Fruit fly (Drosophila melanogaster): ENCODE results near the gene fng.

fng gene

dm6 chr3L:20949371-20950135 is at the start of gene fng (continued):
- TF ChIP-seq CG14050 (GFP tag; IDR thresholded peaks at IDR 0.05): no peak
- peak; percentile 76 for TF ChIP-seq zen2 (GFP tag; IDR thresholded peaks at IDR 0.05; ENCODE audit: partially characterized antibody)
- peak; percentile 78 for TF ChIP-seq CG34224 (GFP tag; IDR thresholded peaks at IDR 0.05; ENCODE audit: partially characterized antibody)
- TF ChIP-seq CG8290 (GFP tag; optimal IDR thresholded peaks at IDR 0.05): no peak
- TF ChIP-seq CG8290 (tag; optimal IDR thresholded peaks at IDR 0.05): peak in 1 of 2 experiments; percentile 8
- peak; percentile 89 for TF ChIP-seq CG3163 (GFP tag; optimal IDR thresholded peaks at IDR 0.05)
- peak; percentile 97 for TF ChIP-seq yki (optimal IDR thresholded peaks at IDR 0.05)
- peak; percentile 71 for TF ChIP-seq psq (GFP tag; optimal IDR thresholded peaks at IDR 0.05)
- peak; percentile 55 for TF ChIP-seq unc-4 (GFP tag; IDR thresholded peaks at IDR 0.05; ENCODE audit: partially characterized antibody)
- 0 out of 2 replicates have a peak, but pooled peaks have one; percentile 18 for TF ChIP-seq Atf6 (GFP tag; IDR thresholded peaks at IDR 0.05)
- peak; percentile 21; the same call in 1 of the 2 replicates for TF ChIP-seq Drgx (GFP tag; IDR thresholded peaks at IDR 0.05)
- no peak for TF ChIP-seq Ets97D (GFP tag; optimal IDR thresholded peaks at IDR 0.05)
- peak; percentile 96 to 99 for TF ChIP-seq Trl (optimal IDR thresholded peaks at IDR 0.05)
- peak; percentile 21 for TF ChIP-seq Trl (GFP tag; optimal IDR thresholded peaks at IDR 0.05)
- no peak for TF ChIP-seq grn (GFP tag; optimal IDR thresholded peaks at IDR 0.05)
- TF ChIP-seq pfk (GFP tag; optimal IDR thresholded peaks at IDR 0.05): no peak
- TF ChIP-seq Sox100B (GFP tag; optimal IDR thresholded peaks at IDR 0.05): no peak
- peak; percentile 25; the same call in 1 of the 2 replicates for TF ChIP-seq sna (GFP tag; IDR thresholded peaks at IDR 0.05; ENCODE audit: partially characterized antibody)
- TF ChIP-seq sima (GFP tag; optimal IDR thresholded peaks at IDR 0.05): no peak
- no peak for TF ChIP-seq her (GFP tag; optimal IDR thresholded peaks at IDR 0.05)
- TF ChIP-seq lov (optimal IDR thresholded peaks at IDR 0.05): no peak
- 0 out of 3 replicates have a peak, but pooled peaks have one; percentile 40 for TF ChIP-seq lov (GFP tag; IDR thresholded peaks at IDR 0.05)
- peak; percentile 49; the same call in 1 of the 2 replicates for TF ChIP-seq CG42726 (GFP tag; IDR thresholded peaks at IDR 0.05; ENCODE audit: partially characterized antibody)
- peak; percentile 91 for TF ChIP-seq Deaf1 (tag; optimal IDR thresholded peaks at IDR 0.05)
- TF ChIP-seq CG6272 (GFP tag; IDR thresholded peaks at IDR 0.05): no peak
- peak; percentile 38; the same call in 1 of the 2 replicates for TF ChIP-seq Bgb (GFP tag; IDR thresholded peaks at IDR 0.05; ENCODE audit: partially characterized antibody)
- no peak for TF ChIP-seq ftz-f1 (GFP tag; optimal IDR thresholded peaks at IDR 0.05)
- no peak for TF ChIP-seq NFAT (GFP tag; IDR thresholded peaks at IDR 0.05)
- peak; percentile 67; the same call in 1 of the 4 replicates for TF ChIP-seq chinmo (GFP tag; IDR thresholded peaks at IDR 0.05; ENCODE audit: partially characterized antibody)
- TF ChIP-seq sob (GFP tag; IDR thresholded peaks at IDR 0.05): peak; percentile 18; the same call in 1 of the 2 replicates
- TF ChIP-seq CG17385 (GFP tag; optimal IDR thresholded peaks at IDR 0.05): peak; percentile 51
- 0 out of 2 replicates have a peak, but pooled peaks have one; percentile 8 for TF ChIP-seq al (GFP tag; IDR thresholded peaks at IDR 0.05)
- TF ChIP-seq hbn (GFP tag; IDR thresholded peaks at IDR 0.05; ENCODE audit: partially characterized antibody): peak; percentile 50; the same call in 1 of the 2 replicates
- TF ChIP-seq CG8359 (GFP tag; optimal IDR thresholded peaks at IDR 0.05; ENCODE audit: borderline replicate concordance): peak; percentile 21
- TF ChIP-seq Rfx (GFP tag; IDR thresholded peaks at IDR 0.05): no peak
- TF ChIP-seq CG13123 (GFP tag; optimal IDR thresholded peaks at IDR 0.05): no peak
- no peak for TF ChIP-seq Ptx1 (GFP tag; IDR thresholded peaks at IDR 0.05)
- TF ChIP-seq az2 (GFP tag; optimal IDR thresholded peaks at IDR 0.05): no peak
- peak; percentile 40 for TF ChIP-seq lbe (GFP tag; optimal IDR thresholded peaks at IDR 0.05)
- TF ChIP-seq CTCF (GFP tag; optimal IDR thresholded peaks at IDR 0.05): peak; percentile 10
- TF ChIP-seq E2f2 (GFP tag; IDR thresholded peaks at IDR 0.05): 0 out of 2 replicates have a peak, but pooled peaks have one; percentile 4
- TF ChIP-seq CG1233 (GFP tag; optimal IDR thresholded peaks at IDR 0.05): no peak
- peak; percentile 49 for TF ChIP-seq Med (GFP tag)
- no peak for TF ChIP-seq NK7.1 (GFP tag; optimal IDR thresholded peaks at IDR 0.05)
- TF ChIP-seq CG11085 (GFP tag; IDR thresholded peaks at IDR 0.05): no peak
- TF ChIP-seq chm (GFP tag; IDR thresholded peaks at IDR 0.05): peak; percentile 66
- 0 out of 2 replicates have a peak, but pooled peaks have one; percentile 31 for TF ChIP-seq CG9215 (GFP tag; IDR thresholded peaks at IDR 0.05)

All from whole organism, embryonic.